Fruit fly (Drosophila melanogaster) Kc167 (cell line): ENCODE data around the gene CG9903.

ENCODE experiments used
- insv ChIP-seq: fragments of >200 bp; optimal IDR thresholded peaks from 3 replicates; lab custom pipeline; 2018; ENCODE audit warnings: missing external identifiers
- ttk ChIP-seq: sonication (Bioruptor generic); optimal IDR thresholded peaks from 2 replicates; lab custom pipeline; 2017; ENCODE audit warnings: missing external identifiers

- TF ChIP-seq insv (lab: Kevin White, UChicago), result no peak
- TF ChIP-seq ttk (lab: Kevin White, UChicago), result no peak
Measured at dm6 chrX:16547390-16547789, 6.7 kb upstream of the CG9903 start, which contains the start of gene CG9902.
